Worm (Caenorhabditis elegans) whole organism, L2 larva: Measurements from ENCODE around the gene R08E5.1.

Source experiments
- ZK546.5 ChIP-seq: sonication (generic microtip); optimal IDR thresholded peaks from 2 replicates; lab custom pipeline; 2017; ENCODE audit warnings: missing biosample characterization, missing genetic modification characterization
- aly-2 ChIP-seq: fragments of 150-350 bp; optimal IDR thresholded peaks from 2 replicates; lab custom pipeline; 2014; ENCODE audit warnings: missing biosample characterization, missing genetic modification characterization
- ceh-82 ChIP-seq: fragments of 150-350 bp; optimal IDR thresholded peaks from 2 replicates; lab custom pipeline; 2014; ENCODE audit warnings: missing biosample characterization, missing genetic modification characterization
- egl-27 ChIP-seq: sonication (generic microtip); optimal IDR thresholded peaks from 3 replicates; lab custom pipeline; 2017; ENCODE audit warnings: missing biosample characterization, missing genetic modification reagents, missing genetic modification characterization
- mdl-1 ChIP-seq, 2 experiments: fragments of 150-350 bp in 1 of 2; sonication (generic microtip) in 1 of 2; optimal IDR thresholded peaks; 2 replicates each; lab custom pipeline; 2017; ENCODE audit warnings: missing biosample characterization in 2 of 2, missing genetic modification characterization in 2 of 2
- nhr-11 ChIP-seq: fragments of 150-350 bp; optimal IDR thresholded peaks from 2 replicates; lab custom pipeline; 2014; ENCODE audit warnings: missing biosample characterization, missing genetic modification characterization
- nhr-6 ChIP-seq: fragments of 150-350 bp; optimal IDR thresholded peaks from 2 replicates; lab custom pipeline; 2014; ENCODE audit warnings: missing biosample characterization, missing genetic modification characterization
- nhr-77 ChIP-seq: fragments of 150-350 bp; optimal IDR thresholded peaks from 2 replicates; lab custom pipeline; 2014; ENCODE audit warnings: missing biosample characterization, missing genetic modification characterization
- unc-39 ChIP-seq: fragments of 150-350 bp; optimal IDR thresholded peaks from 2 replicates; lab custom pipeline; 2014; ENCODE audit warnings: missing biosample characterization, missing genetic modification characterization
- unc-55 ChIP-seq: fragments of 150-350 bp; sonication (generic microtip); optimal IDR thresholded peaks from 3 replicates; lab custom pipeline; 2014; ENCODE audit warnings: missing biosample characterization, missing genetic modification reagents, missing genetic modification characterization
- ztf-11 ChIP-seq: sonication (generic microtip); optimal IDR thresholded peaks from 2 replicates; lab custom pipeline; 2017; ENCODE audit warnings: missing biosample characterization, missing genetic modification characterization

- TF ChIP-seq nhr-11 (tag; lab: Kevin White, UChicago) (no peak), ztf-11 (no peak), ceh-82 (tag; lab: Kevin White, UChicago) (no peak), nhr-6 (tag; lab: Kevin White, UChicago) (no peak), egl-27 (tag; lab: Kevin White, UChicago) (no peak), mdl-1 (tag; optimal IDR thresholded peaks at IDR 0.05; lab: Kevin White, UChicago) (no peak), ZK546.5 (no peak), nhr-77 (tag; lab: Kevin White, UChicago) (no peak), aly-2 (tag; lab: Kevin White, UChicago) (no peak), unc-55 (GFP tag; lab: Kevin White, UChicago) (no peak), unc-39 (tag; lab: Kevin White, UChicago) (no peak)
These were observed 42.7 kb upstream of the R08E5.1 start for ce11 chrV:3814009-3814408.
